Fruit fly (Drosophila melanogaster) Kc167 (cell line): ENCODE results near the gene CG42613.

Source experiments
- Myc ChIP-seq: fragments of >200 bp; optimal IDR thresholded peaks from 2 replicates; lab custom pipeline; 2017; ENCODE audit warnings: missing external identifiers
- h ChIP-seq: fragments of >200 bp; optimal IDR thresholded peaks from 3 replicates; lab custom pipeline; 2018; ENCODE audit warnings: missing external identifiers
- insv ChIP-seq: fragments of >200 bp; optimal IDR thresholded peaks from 3 replicates; lab custom pipeline; 2018; ENCODE audit warnings: missing external identifiers
- psq ChIP-seq: fragments of >200 bp; optimal IDR thresholded peaks from 2 replicates; lab custom pipeline; 2017; ENCODE audit warnings: missing external identifiers
- ttk ChIP-seq: sonication (Bioruptor generic); optimal IDR thresholded peaks from 2 replicates; lab custom pipeline; 2017; ENCODE audit warnings: missing external identifiers

DNA sequence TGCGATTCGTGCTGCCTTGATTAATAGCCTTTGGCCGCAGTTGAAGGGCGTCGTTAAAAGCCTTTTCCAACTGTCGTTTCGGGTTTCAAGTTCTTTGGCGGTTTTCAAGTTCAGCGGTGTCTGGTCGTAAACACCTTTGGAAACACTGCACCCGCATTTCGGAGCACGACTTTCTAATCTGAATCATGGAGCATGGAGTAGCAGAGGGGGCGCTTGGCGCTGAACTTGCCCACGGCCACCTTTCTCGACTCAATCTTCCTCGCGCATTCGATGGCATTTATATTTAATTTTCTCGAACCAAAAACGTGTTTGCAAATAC lies 60.8 kb downstream of the CG42613 start:
- TF ChIP-seq ttk (no peak), psq (lab: Kevin White, UChicago) (no peak), Myc (lab: Kevin White, UChicago) (no peak), h (no peak), insv (lab: Kevin White, UChicago) (no peak)
